Worm (Caenorhabditis elegans) whole organism, late embryonic: ENCODE results near the gene cyp-35A4.

Experiments used
- dmd-4 ChIP-seq: sonication (generic microtip); optimal IDR thresholded peaks from 2 replicates; lab custom pipeline; 2016; ENCODE audit warnings: borderline replicate concordance, missing genetic modification characterization, missing compliant biosample characterization
- fkh-10 ChIP-seq: fragments of 150-350 bp; optimal IDR thresholded peaks from 2 replicates; lab custom pipeline; 2014; ENCODE audit warnings: missing biosample characterization, missing genetic modification reagents, missing genetic modification characterization
- hlh-6 ChIP-seq: sonication (generic microtip); optimal IDR thresholded peaks from 2 replicates; lab custom pipeline; 2016; ENCODE audit warnings: missing genotype, missing genetic modification characterization, missing compliant biosample characterization
- ttx-3 ChIP-seq: sonication (generic microtip); optimal IDR thresholded peaks from 2 replicates; lab custom pipeline; 2016; ENCODE audit warnings: missing genetic modification reagents, missing genetic modification characterization, missing compliant biosample characterization

DNA sequence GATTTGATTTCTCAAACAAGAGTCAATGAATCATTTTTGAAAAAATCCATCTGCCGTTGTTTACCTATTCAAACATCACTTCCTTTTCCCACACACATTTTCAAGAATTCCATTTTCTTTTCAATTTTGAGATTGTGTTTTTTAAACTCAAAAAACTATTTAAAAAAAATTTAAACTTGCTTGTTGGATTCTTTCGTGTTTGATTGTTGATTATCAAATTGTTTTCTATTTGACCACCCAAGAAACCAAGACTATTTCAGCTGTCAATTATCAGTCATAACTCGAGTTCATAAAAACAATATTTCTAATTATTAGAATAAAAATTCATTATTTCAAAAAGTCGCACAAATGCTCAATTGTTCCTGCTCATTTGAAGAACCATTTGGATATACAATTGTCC, 26.2 kb upstream of the cyp-35A4 start, which contains the start of gene srh-8:
- TF ChIP-seq fkh-10 (GFP tag; lab: Kevin White, UChicago) (no peak), dmd-4 (no peak), ttx-3 (tag; lab: Kevin White, UChicago) (no peak), hlh-6 (tag; lab: Kevin White, UChicago) (no peak)
